Worm (Caenorhabditis elegans): ENCODE results near the gene W03C9.6.

- TF ChIP-seq ceh-19 (GFP tag; optimal IDR thresholded peaks at IDR 0.05) = no peak
- TF ChIP-seq unc-86 (tag; optimal IDR thresholded peaks at IDR 0.05) = no peak
- TF ChIP-seq che-1 (tag; optimal IDR thresholded peaks at IDR 0.05) = no peak
- TF ChIP-seq fkh-10 (GFP tag; optimal IDR thresholded peaks at IDR 0.05) = no peak
- TF ChIP-seq ref-2 (tag; optimal IDR thresholded peaks at IDR 0.05) = no peak
- TF ChIP-seq unc-3 (GFP tag; conservative IDR thresholded peaks at IDR 0.05) = no peak
- TF ChIP-seq unc-3 (tag; optimal IDR thresholded peaks at IDR 0.05) = no peak
- TF ChIP-seq zip-5 (tag; optimal IDR thresholded peaks at IDR 0.05) = no peak
Observed at ce11 chrII:11905023-11905422, 49.3 kb upstream of the W03C9.6 start.
